Fruit fly (Drosophila melanogaster) Kc167 (cell line): ENCODE measurements around the gene CG46280.

Source experiments
- Sin3A ChIP-seq: fragments of >200 bp; optimal IDR thresholded peaks from 2 replicates; lab custom pipeline; 2018; ENCODE audit warnings: missing external identifiers
- h ChIP-seq: fragments of >200 bp; optimal IDR thresholded peaks from 3 replicates; lab custom pipeline; 2018; ENCODE audit warnings: missing external identifiers

dm6 chr3R:13012351-13012750, 18.1 kb downstream of the CG46280 start:
- TF ChIP-seq Sin3A (lab: Kevin White, UChicago) = no peak
- TF ChIP-seq h (lab: Kevin White, UChicago) = no peak
